Worm (Caenorhabditis elegans) whole organism, early embryonic: ENCODE data around the gene Y50D4B.2.

Experiments used
- B0310.2 ChIP-seq: sonication (generic microtip); optimal IDR thresholded peaks from 2 replicates; lab custom pipeline; 2016; ENCODE audit warnings: mild to moderate bottlenecking, missing genetic modification characterization, missing compliant biosample characterization
- ceh-36 ChIP-seq: sonication (generic microtip); optimal IDR thresholded peaks from 2 replicates; lab custom pipeline; 2016; ENCODE audit warnings: missing genetic modification characterization, inconsistent platforms, missing compliant biosample characterization
- pes-1 ChIP-seq: fragments of 200-800 bp; sonication (Bioruptor generic); IDR thresholded peaks from 2 replicates; pipeline ENCODE4 v1.3.6; 2022; ENCODE audit warnings: missing genetic modification reagents, missing genetic modification characterization, missing compliant biosample characterization
- tra-4 ChIP-seq: sonication (generic microtip); optimal IDR thresholded peaks from 2 replicates; lab custom pipeline; 2017; ENCODE audit warnings: missing genetic modification characterization, missing compliant biosample characterization

ce11 chrV:1087983-1088382 lies 12.4 kb upstream of the Y50D4B.2 start, which contains the start of gene clec-203:
- no peak for TF ChIP-seq pes-1 (GFP tag; lab: Robert Waterston, UW)
- TF ChIP-seq ceh-36 (tag; lab: Kevin White, UChicago), result no peak
- no peak for TF ChIP-seq tra-4 (tag; lab: Kevin White, UChicago)
- no peak for TF ChIP-seq B0310.2
